Fruit fly (Drosophila melanogaster): ENCODE data around the gene Mtr4.

Mtr4 gene

DNA sequence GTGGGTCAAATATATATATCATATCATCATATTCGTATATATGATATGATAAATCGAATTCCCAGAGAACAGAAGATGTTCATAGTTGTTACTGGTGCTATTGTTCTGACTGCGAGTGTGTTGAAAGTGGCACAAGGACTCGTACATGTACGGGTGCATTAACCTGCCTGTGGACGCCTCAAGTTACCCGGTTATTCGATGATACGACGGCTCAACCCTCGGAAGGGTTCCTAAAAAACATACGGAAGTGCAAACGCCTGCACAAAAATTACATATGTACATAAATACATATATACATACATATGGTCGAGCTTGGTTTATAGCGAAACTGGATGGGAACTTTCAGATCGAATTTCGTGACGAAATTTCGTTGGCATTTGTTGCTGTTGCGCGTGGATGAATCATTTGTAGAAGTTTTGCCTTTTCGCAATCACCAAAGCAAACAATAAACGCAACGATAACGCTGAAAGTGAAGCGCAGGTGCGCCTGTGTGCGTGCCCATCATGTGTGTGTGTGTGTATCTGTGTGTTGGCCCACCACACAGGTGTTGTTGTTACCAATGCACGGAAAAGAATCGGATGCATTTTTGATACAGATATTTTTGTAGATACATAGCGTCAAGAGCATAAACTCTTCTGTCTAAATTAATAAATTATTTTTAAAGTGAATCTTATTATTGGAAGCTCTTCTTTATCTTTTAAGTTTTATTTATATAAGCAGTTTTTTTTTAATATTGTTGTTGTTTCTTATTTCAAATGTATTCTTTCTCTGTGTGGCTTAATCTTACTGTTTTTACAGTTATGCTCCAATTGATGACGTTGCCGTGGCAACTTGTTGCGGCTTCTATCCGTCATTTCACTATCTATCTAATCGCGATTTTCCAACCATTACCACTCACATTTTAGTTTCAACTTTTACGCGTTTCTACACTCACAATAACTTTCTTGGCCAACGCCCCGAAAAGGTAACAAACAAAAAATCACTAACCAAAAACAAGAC lies 9.6 kb downstream of the Mtr4 start (continued):
- no peak for TF ChIP-seq gsb (GFP tag; IDR thresholded peaks at IDR 0.05)
- peak; percentile 39; the same call in 1 of the 2 replicates for TF ChIP-seq al (GFP tag; IDR thresholded peaks at IDR 0.05)
- no peak for TF ChIP-seq zfh2 (GFP tag; optimal IDR thresholded peaks at IDR 0.05)
- no peak for TF ChIP-seq CG6175 (GFP tag; IDR thresholded peaks at IDR 0.05)
- TF ChIP-seq CG13296 (GFP tag; optimal IDR thresholded peaks at IDR 0.05): peak; percentile 32
- peak; percentile 1 for TF ChIP-seq CG7271 (tag; optimal IDR thresholded peaks at IDR 0.05)
- TF ChIP-seq CG42726 (GFP tag; IDR thresholded peaks at IDR 0.05; ENCODE audit: partially characterized antibody): no peak
- peak; percentile 17 for TF ChIP-seq Fer2 (tag; optimal IDR thresholded peaks at IDR 0.05)
- TF ChIP-seq CG16813 (GFP tag; IDR thresholded peaks at IDR 0.05; ENCODE audit: partially characterized antibody): no peak
- TF ChIP-seq CG2120 (GFP tag; optimal IDR thresholded peaks at IDR 0.05): peak; percentile 50
- peak; percentile 75 for TF ChIP-seq CG14441 (GFP tag; IDR thresholded peaks at IDR 0.05)
- no peak for TF ChIP-seq disco-r (GFP tag; optimal IDR thresholded peaks at IDR 0.05)
- peak; percentile 58 for TF ChIP-seq CG8765 (GFP tag; IDR thresholded peaks at IDR 0.05)
- TF ChIP-seq CG4854 (GFP tag; optimal IDR thresholded peaks at IDR 0.05): peak; percentile 1
- peak; percentile 15 to 64 for TF ChIP-seq dpn (GFP tag; optimal IDR thresholded peaks at IDR 0.05)
- no peak for TF ChIP-seq CG1832 (GFP tag; optimal IDR thresholded peaks at IDR 0.05)
- peak; percentile 37 for TF ChIP-seq shn (GFP tag; optimal IDR thresholded peaks at IDR 0.05)
- TF ChIP-seq hb (GFP tag; IDR thresholded peaks at IDR 0.05; ENCODE audit: partially characterized antibody): no peak
- TF ChIP-seq luna (GFP tag; optimal IDR thresholded peaks at IDR 0.05): no peak
- TF ChIP-seq cg (GFP tag; optimal IDR thresholded peaks at IDR 0.05): peak; percentile 59
- peak; percentile 1 for TF ChIP-seq grn (GFP tag; optimal IDR thresholded peaks at IDR 0.05)
- peak; percentile 48 for TF ChIP-seq CG8089 (GFP tag; optimal IDR thresholded peaks at IDR 0.05)
- no peak for TF ChIP-seq ash1 (GFP tag; optimal IDR thresholded peaks at IDR 0.05)
- TF ChIP-seq Bdp1 (GFP tag; optimal IDR thresholded peaks at IDR 0.05): peak; percentile 27
- peak; percentile 68 for TF ChIP-seq fd96Cb (tag; optimal IDR thresholded peaks at IDR 0.05)
- peak; percentile 57; the same call in 1 of the 3 replicates for TF ChIP-seq CG11456 (GFP tag; IDR thresholded peaks at IDR 0.05)
- peak; percentile 76 for TF ChIP-seq CG15696 (tag; optimal IDR thresholded peaks at IDR 0.05)
- TF ChIP-seq Hey (tag; optimal IDR thresholded peaks at IDR 0.05): no peak
- TF ChIP-seq kah (GFP tag; optimal IDR thresholded peaks at IDR 0.05): peak; percentile 47
- TF ChIP-seq hkb (optimal IDR thresholded peaks at IDR 0.05): no peak
- peak; percentile 84 for TF ChIP-seq hkb (GFP tag; IDR thresholded peaks at IDR 0.05)
- TF ChIP-seq CG14667 (GFP tag; IDR thresholded peaks at IDR 0.05): peak; percentile 63
- TF ChIP-seq pan (optimal IDR thresholded peaks at IDR 0.05): no peak
- peak in 1 of 2 experiments; percentile 88 for TF ChIP-seq pan (GFP tag; optimal IDR thresholded peaks at IDR 0.05 in 1 of 2, IDR thresholded peaks at IDR 0.05 in 1 of 2)
- no peak for TF ChIP-seq Dp (GFP tag; optimal IDR thresholded peaks at IDR 0.05)
- TF ChIP-seq Gug (GFP tag; IDR thresholded peaks at IDR 0.05): peak; percentile 44; the same call in 2 of the 4 replicates
- TF ChIP-seq tup (GFP tag; optimal IDR thresholded peaks at IDR 0.05): no peak
- TF ChIP-seq pnt (GFP tag; optimal IDR thresholded peaks at IDR 0.05): no peak
- TF ChIP-seq CG11695 (GFP tag; IDR thresholded peaks at IDR 0.05): peak; percentile 87
- TF ChIP-seq Doc3 (GFP tag; IDR thresholded peaks at IDR 0.05; ENCODE audit: partially characterized antibody): no peak
- no peak for TF ChIP-seq unc-4 (GFP tag; IDR thresholded peaks at IDR 0.05; ENCODE audit: partially characterized antibody)
- TF ChIP-seq ttk (GFP tag; IDR thresholded peaks at IDR 0.05): peak; percentile 85
- TF ChIP-seq gro (GFP tag; optimal IDR thresholded peaks at IDR 0.05): no peak
- TF ChIP-seq ranshi (GFP tag; IDR thresholded peaks at IDR 0.05): peak; percentile 70; the same call in 1 of the 2 replicates
- TF ChIP-seq CG2889 (GFP tag; IDR thresholded peaks at IDR 0.05): peak; percentile 58; the same call in 1 of the 3 replicates
- peak; percentile 85 for TF ChIP-seq CG8924 (tag; optimal IDR thresholded peaks at IDR 0.05)
- TF ChIP-seq CG15011 (GFP tag; optimal IDR thresholded peaks at IDR 0.05): no peak
- TF ChIP-seq esg (GFP tag; conservative IDR thresholded peaks at IDR 0.05): peak; percentile 80
- peak; percentile 80 for TF ChIP-seq phol (tag; optimal IDR thresholded peaks at IDR 0.05)
